Worm (Caenorhabditis elegans): Measurements from ENCODE around the gene cyk-3.
A peak's percentile ranks its signal among the peaks of the same experiment; 100 is the strongest.

The cyk-3 gene

ce11 chrIII:6067557-6067956 is 47.6 kb downstream of the cyk-3 start, which contains the start of gene mapk-15:
TSS of gene mapk-15 (plus strand) at chrIII:6067857.
- TF ChIP-seq med-1 (GFP tag; optimal IDR thresholded peaks at IDR 0.05; ENCODE audit: insufficient read depth) (no peak), ztf-23 (GFP tag; IDR thresholded peaks at IDR 0.05) (no peak), cog-1 (tag; optimal IDR thresholded peaks at IDR 0.05) (no peak), klf-2 (GFP tag; conservative IDR thresholded peaks at IDR 0.05) (no peak), ref-1 (GFP tag; conservative IDR thresholded peaks at IDR 0.05) (no peak), T22C8.4 (GFP tag; IDR thresholded peaks at IDR 0.05) (no peak), ztf-29 (GFP tag; IDR thresholded peaks at IDR 0.05) (no peak), tab-1 (GFP tag; IDR thresholded peaks at IDR 0.05) (no peak), flt-1 (GFP tag; IDR thresholded peaks at IDR 0.05) (no peak)

- TF ChIP-seq ztf-23 (GFP tag; IDR thresholded peaks at IDR 0.05) (no peak), T22C8.4 (GFP tag; IDR thresholded peaks at IDR 0.05) (no peak), med-1 (GFP tag; optimal IDR thresholded peaks at IDR 0.05; ENCODE audit: insufficient read depth) (no peak), flt-1 (GFP tag; IDR thresholded peaks at IDR 0.05) (no peak), tab-1 (GFP tag; IDR thresholded peaks at IDR 0.05) (no peak), ztf-29 (GFP tag; IDR thresholded peaks at IDR 0.05) (no peak), cog-1 (tag; optimal IDR thresholded peaks at IDR 0.05) (no peak), klf-2 (GFP tag; conservative IDR thresholded peaks at IDR 0.05) (no peak), ref-1 (GFP tag; conservative IDR thresholded peaks at IDR 0.05) (no peak)
Measured at ce11 chrIII:6072937-6073336, 53.0 kb downstream of the cyk-3 start.

- no peak for TF ChIP-seq T22C8.4 (GFP tag; IDR thresholded peaks at IDR 0.05)
- TF ChIP-seq cog-1 (tag; optimal IDR thresholded peaks at IDR 0.05) = peak; percentile 8
- TF ChIP-seq flt-1 (GFP tag; IDR thresholded peaks at IDR 0.05) = no peak
Measured at ce11 chrIII:6073673-6074331, 53.8 kb downstream of the cyk-3 start.

All from whole organism, midembryonic.